Fruit fly (Drosophila melanogaster) whole organism, embryonic: ENCODE measurements around the gene syd.
A peak's percentile ranks its signal among the peaks of the same experiment; 100 is the strongest.

Experiments
- Blimp-1 ChIP-seq: fragments of 200-800 bp; sonication (Bioruptor generic); optimal IDR thresholded peaks from 3 replicates; lab custom pipeline; 2018; ENCODE audit warnings: missing biosample characterization, missing genetic modification characterization, mild to moderate bottlenecking, moderate library complexity, missing genetic modification reagents
- CG11093 ChIP-seq: fragments of 200-800 bp; sonication (Bioruptor generic); IDR thresholded peaks from 3 replicates; pipeline ENCODE4 v1.3.6; 2022; ENCODE audit warnings: missing biosample characterization, missing genetic modification characterization
- CG11456 ChIP-seq: fragments of 200-800 bp; sonication (Bioruptor generic); IDR thresholded peaks from 3 replicates; pipeline ENCODE4 v1.3.6; 2022; ENCODE audit warnings: missing biosample characterization, missing genetic modification characterization
- CG11560 ChIP-seq: fragments of 200-800 bp; sonication (Bioruptor generic); IDR thresholded peaks from 3 replicates; pipeline ENCODE4 v1.3.6; 2022; ENCODE audit warnings: missing biosample characterization, missing genetic modification characterization
- CG12299 ChIP-seq: fragments of 200-800 bp; sonication (Bioruptor generic); optimal IDR thresholded peaks from 2 replicates; lab custom pipeline; 2018; ENCODE audit warnings: missing biosample characterization, mild to moderate bottlenecking, missing genetic modification characterization
- CG13424 ChIP-seq: fragments of 200-800 bp; sonication (Bioruptor generic); optimal IDR thresholded peaks from 2 replicates; lab custom pipeline; 2019; ENCODE audit warnings: missing biosample characterization, mild to moderate bottlenecking, missing genetic modification characterization, moderate library complexity
- CG1529 ChIP-seq: fragments of 200-800 bp; sonication (Bioruptor generic); optimal IDR thresholded peaks from 3 replicates; lab custom pipeline; 2018; ENCODE audit warnings: missing biosample characterization, missing genetic modification characterization
- CG17568 ChIP-seq: fragments of 200-800 bp; sonication (Bioruptor generic); optimal IDR thresholded peaks from 2 replicates; lab custom pipeline; 2018; ENCODE audit warnings: missing biosample characterization, mild to moderate bottlenecking, missing genetic modification characterization, moderate library complexity
- CG17802 ChIP-seq: fragments of 200-800 bp; sonication (Bioruptor generic); optimal IDR thresholded peaks from 2 replicates; lab custom pipeline; 2018; ENCODE audit warnings: missing biosample characterization, mild to moderate bottlenecking, missing genetic modification characterization, moderate library complexity
- CG2199 ChIP-seq: fragments of 200-800 bp; sonication (Bioruptor generic); IDR thresholded peaks from 3 replicates; pipeline ENCODE4 v1.3.6; 2022; ENCODE audit warnings: missing biosample characterization, missing genetic modification characterization
- CG3065 ChIP-seq: fragments of 200-800 bp; sonication (Bioruptor generic); optimal IDR thresholded peaks from 2 replicates; lab custom pipeline; 2016; ENCODE audit warnings: missing biosample characterization, missing genetic modification characterization
- CG31441 ChIP-seq: fragments of 200-800 bp; sonication (Bioruptor generic); IDR thresholded peaks from 2 replicates; pipeline ENCODE4 v1.3.6; 2022; ENCODE audit warnings: missing biosample characterization, missing genetic modification characterization
- CG32767 ChIP-seq: fragments of 200-800 bp; sonication (Bioruptor generic); IDR thresholded peaks from 2 replicates; pipeline ENCODE4 v1.3.6; 2022; ENCODE audit warnings: missing biosample characterization, missing genetic modification characterization
- CG43689 ChIP-seq: fragments of 200-800 bp; sonication (Bioruptor generic); IDR thresholded peaks from 2 replicates; pipeline ENCODE4 v1.3.6; 2022; ENCODE audit warnings: missing biosample characterization, missing genetic modification characterization
- CG6254 ChIP-seq: fragments of 200-800 bp; sonication (Bioruptor generic); optimal IDR thresholded peaks from 3 replicates; lab custom pipeline; 2017; ENCODE audit warnings: mild to moderate bottlenecking, missing biosample characterization, missing genetic modification reagents, missing genetic modification characterization
- CG6765 ChIP-seq: fragments of 200-800 bp; sonication (Bioruptor generic); optimal IDR thresholded peaks from 3 replicates; lab custom pipeline; 2017; ENCODE audit warnings: missing biosample characterization, mild to moderate bottlenecking, missing genetic modification characterization
- CG7928 ChIP-seq: fragments of 200-800 bp; sonication (Bioruptor generic); optimal IDR thresholded peaks from 2 replicates; lab custom pipeline; 2017; ENCODE audit warnings: missing biosample characterization, mild to moderate bottlenecking, missing genetic modification characterization
- CHES-1-like ChIP-seq: fragments of 200-800 bp; sonication (Bioruptor generic); optimal IDR thresholded peaks from 2 replicates; lab custom pipeline; 2016; ENCODE audit warnings: missing biosample characterization, missing genetic modification characterization
- Dad ChIP-seq: fragments of 200-800 bp; sonication (Bioruptor generic); optimal IDR thresholded peaks from 3 replicates; lab custom pipeline; 2016; ENCODE audit warnings: missing biosample characterization, missing genetic modification characterization
- Dbx ChIP-seq: fragments of 200-800 bp; sonication (Bioruptor generic); IDR thresholded peaks from 3 replicates; pipeline ENCODE4 v1.3.6; 2022; ENCODE audit warnings: missing biosample characterization, missing genetic modification characterization
- Doc3 ChIP-seq: fragments of 200-800 bp; sonication (Bioruptor generic); IDR thresholded peaks from 3 replicates; pipeline ENCODE4 v1.3.6; 2022; ENCODE audit warnings: missing biosample characterization, missing genetic modification characterization; ENCODE audit not compliant: partially characterized antibody
- Ets65A ChIP-seq: fragments of 200-800 bp; sonication (Bioruptor generic); peaks from one replicate; lab custom pipeline; 2016; ENCODE audit warnings: missing biosample characterization, missing genetic modification characterization
- HLH54F ChIP-seq: fragments of 200-800 bp; sonication (Bioruptor generic); optimal IDR thresholded peaks from 3 replicates; lab custom pipeline; 2016; ENCODE audit warnings: missing biosample characterization, missing genetic modification characterization
- Hmx ChIP-seq: fragments of 200-800 bp; sonication (Bioruptor generic); optimal IDR thresholded peaks from 2 replicates; lab custom pipeline; 2016; ENCODE audit warnings: missing biosample characterization, missing genetic modification characterization
- Hsf ChIP-seq: fragments of 200-800 bp; sonication (Bioruptor generic); optimal IDR thresholded peaks from 3 replicates; lab custom pipeline; 2016; ENCODE audit warnings: missing biosample characterization, missing genetic modification characterization
- Mrtf ChIP-seq: fragments of 200-800 bp; sonication (Bioruptor generic); IDR thresholded peaks from 3 replicates; pipeline ENCODE4 v1.3.6; 2022; ENCODE audit warnings: missing biosample characterization, missing genetic modification characterization
- Nf-YA ChIP-seq: fragments of 200-800 bp; sonication (Bioruptor generic); IDR thresholded peaks from 2 replicates; pipeline ENCODE4 v1.3.6; 2022; ENCODE audit warnings: missing biosample characterization, missing genetic modification characterization
- Nf-YB ChIP-seq: fragments of 200-800 bp; sonication (Bioruptor generic); optimal IDR thresholded peaks from 3 replicates; lab custom pipeline; 2019; ENCODE audit warnings: missing biosample characterization, mild to moderate bottlenecking, missing genetic modification characterization, moderate library complexity
- Oaz ChIP-seq: fragments of 200-800 bp; sonication (Bioruptor generic); IDR thresholded peaks from 2 replicates; pipeline ENCODE4 v1.3.6; 2022; ENCODE audit warnings: missing biosample characterization, missing genetic modification characterization
- Spps ChIP-seq: fragments of 200-800 bp; sonication (Bioruptor generic); optimal IDR thresholded peaks from 2 replicates; lab custom pipeline; 2018; ENCODE audit warnings: missing biosample characterization, mild to moderate bottlenecking, missing genetic modification characterization
- Ssrp ChIP-seq: fragments of 200-800 bp; sonication (Bioruptor generic); optimal IDR thresholded peaks from 2 replicates; lab custom pipeline; 2018; ENCODE audit warnings: missing biosample characterization, mild to moderate bottlenecking, missing genetic modification characterization, moderate library complexity
- Trl ChIP-seq, 3 experiments: fragments of >200 bp in 2 of 3; fragments of 200-800 bp in 1 of 3; sonication (Bioruptor generic) in 1 of 3; optimal IDR thresholded peaks; 2 replicates in 1 of 3; 3 replicates in 2 of 3; lab custom pipeline; 2016 to 2017; ENCODE audit warnings: missing biosample characterization in 1 of 3, missing genetic modification characterization in 1 of 3
- ac ChIP-seq: fragments of 200-800 bp; sonication (Bioruptor generic); optimal IDR thresholded peaks from 3 replicates; lab custom pipeline; 2017; ENCODE audit warnings: missing biosample characterization, mild to moderate bottlenecking, missing genetic modification characterization
- ash1 ChIP-seq: fragments of 200-800 bp; sonication (Bioruptor generic); optimal IDR thresholded peaks from 2 replicates; lab custom pipeline; 2018; ENCODE audit warnings: missing biosample characterization, mild to moderate bottlenecking, missing genetic modification characterization
- br ChIP-seq: fragments of >200 bp; optimal IDR thresholded peaks from 2 replicates; lab custom pipeline; 2017
- caup ChIP-seq: fragments of 200-800 bp; sonication (Bioruptor generic); optimal IDR thresholded peaks from 3 replicates; lab custom pipeline; 2017; ENCODE audit warnings: missing biosample characterization, mild to moderate bottlenecking, missing genetic modification characterization, moderate library complexity; ENCODE audit not compliant: severe bottlenecking
- crp ChIP-seq, 2 experiments: fragments of 200-800 bp; sonication (Bioruptor generic); optimal IDR thresholded peaks; 2 replicates in 1 of 2; 3 replicates in 1 of 2; lab custom pipeline; 2017; ENCODE audit warnings: missing biosample characterization in 2 of 2, missing genetic modification characterization in 2 of 2, mild to moderate bottlenecking in 1 of 2, moderate library complexity in 1 of 2
- eyg ChIP-seq: fragments of 200-800 bp; sonication (Bioruptor generic); optimal IDR thresholded peaks from 3 replicates; lab custom pipeline; 2016; ENCODE audit warnings: missing biosample characterization, missing genetic modification characterization
- hb ChIP-seq: fragments of 200-800 bp; sonication (Bioruptor generic); IDR thresholded peaks from 3 replicates; pipeline ENCODE4 v1.3.6; 2022; ENCODE audit warnings: missing biosample characterization, missing genetic modification characterization; ENCODE audit not compliant: partially characterized antibody
- kni ChIP-seq: fragments of 200-800 bp; sonication (Bioruptor generic); optimal IDR thresholded peaks from 3 replicates; lab custom pipeline; 2017; ENCODE audit warnings: mild to moderate bottlenecking, missing biosample characterization, missing genetic modification reagents, missing genetic modification characterization
- lilli ChIP-seq: fragments of 200-800 bp; sonication (Bioruptor generic); optimal IDR thresholded peaks from 3 replicates; lab custom pipeline; 2016; ENCODE audit warnings: missing biosample characterization, missing genetic modification characterization
- salm ChIP-seq: fragments of 200-800 bp; sonication (Bioruptor generic); optimal IDR thresholded peaks from 2 replicates; lab custom pipeline; 2018; ENCODE audit warnings: missing biosample characterization, mild to moderate bottlenecking, missing genetic modification characterization
- scrt ChIP-seq: fragments of 200-800 bp; sonication (Bioruptor generic); optimal IDR thresholded peaks from 2 replicates; lab custom pipeline; 2018; ENCODE audit warnings: missing biosample characterization, mild to moderate bottlenecking, missing genetic modification characterization, moderate library complexity
- slbo ChIP-seq: fragments of 200-800 bp; sonication (Bioruptor generic); IDR thresholded peaks from 2 replicates; pipeline ENCODE4 v1.3.6; 2022; ENCODE audit warnings: missing biosample characterization, missing genetic modification characterization
- sob ChIP-seq: fragments of 200-800 bp; sonication (Bioruptor generic); IDR thresholded peaks from 2 replicates; pipeline ENCODE4 v1.3.6; 2022; ENCODE audit warnings: missing biosample characterization, missing genetic modification characterization
- stwl ChIP-seq: fragments of 200-800 bp; sonication (Bioruptor generic); optimal IDR thresholded peaks from 3 replicates; lab custom pipeline; 2018; ENCODE audit warnings: missing biosample characterization, mild to moderate bottlenecking, missing genetic modification characterization, moderate library complexity
- tio ChIP-seq: fragments of 200-800 bp; sonication (Bioruptor generic); optimal IDR thresholded peaks from 2 replicates; lab custom pipeline; 2017; ENCODE audit warnings: missing biosample characterization, missing genetic modification characterization, inconsistent platforms
- tna ChIP-seq: fragments of 200-800 bp; sonication (Bioruptor generic); IDR thresholded peaks from 2 replicates; pipeline ENCODE4 v1.3.6; 2022; ENCODE audit warnings: missing biosample characterization, missing genetic modification characterization; ENCODE audit not compliant: partially characterized antibody
- tx ChIP-seq: fragments of 200-800 bp; sonication (Bioruptor generic); optimal IDR thresholded peaks from 2 replicates; lab custom pipeline; 2016; ENCODE audit warnings: missing biosample characterization, missing genetic modification characterization

syd gene

dm6 chr3L:7978777-7979649, 43.1 kb upstream of the syd start, which contains the start of gene nmo (continued):
- TF ChIP-seq scrt (GFP tag; lab: Kevin White, UChicago): peak; percentile 36
- TF ChIP-seq Nf-YB (GFP tag; lab: Kevin White, UChicago): no peak
- TF ChIP-seq CG43689 (GFP tag; lab: Robert Waterston, UW): no peak
- no peak for TF ChIP-seq CG32767 (GFP tag; lab: Robert Waterston, UW)
- TF ChIP-seq Blimp-1: no peak
- peak in 1 of 2 experiments; percentile 37 for TF ChIP-seq Trl (optimal IDR thresholded peaks at IDR 0.05; lab: Kevin White, UChicago)
- TF ChIP-seq Trl (GFP tag; optimal IDR thresholded peaks at IDR 0.05; lab: Kevin White, UChicago): peak; percentile 52
- no peak for TF ChIP-seq tna (GFP tag; lab: Robert Waterston, UW)
- TF ChIP-seq CG11456 (GFP tag; lab: Robert Waterston, UW): no peak
- TF ChIP-seq stwl (tag; lab: Kevin White, UChicago): peak; percentile 89
- TF ChIP-seq ash1 (GFP tag; lab: Kevin White, UChicago): peak; percentile 63
- peak; percentile 61 for TF ChIP-seq Dad (GFP tag; lab: Kevin White, UChicago)
- peak; percentile 1 for TF ChIP-seq kni (GFP tag; lab: Kevin White, UChicago)
- no peak for TF ChIP-seq eyg
- TF ChIP-seq sob (GFP tag; lab: Robert Waterston, UW): no peak
- TF ChIP-seq CG17568 (GFP tag; lab: Kevin White, UChicago): peak; percentile 58
- TF ChIP-seq Mrtf (GFP tag; lab: Robert Waterston, UW): no peak
- TF ChIP-seq ac (GFP tag; lab: Kevin White, UChicago): no peak
- no peak for TF ChIP-seq hb (GFP tag; lab: Robert Waterston, UW)
- TF ChIP-seq tio (GFP tag; lab: Kevin White, UChicago): no peak
- no peak for TF ChIP-seq CG2199
- no peak for TF ChIP-seq CG17802
- no peak for TF ChIP-seq Dbx (GFP tag; lab: Robert Waterston, UW)
- no peak for TF ChIP-seq CG11560
- no peak for TF ChIP-seq Nf-YA (GFP tag; lab: Robert Waterston, UW)
- TF ChIP-seq Spps (tag; lab: Kevin White, UChicago): no peak
- no peak; the same call in 2 of the 3 replicates for TF ChIP-seq Doc3 (GFP tag; lab: Robert Waterston, UW)
- no peak for TF ChIP-seq CG1529 (GFP tag; lab: Kevin White, UChicago)
- TF ChIP-seq CG13424 (tag; lab: Kevin White, UChicago): no peak
- no peak for TF ChIP-seq CG7928 (GFP tag; lab: Kevin White, UChicago)
- no peak for TF ChIP-seq lilli
- no peak for TF ChIP-seq Oaz (GFP tag; lab: Robert Waterston, UW)
- TF ChIP-seq slbo (GFP tag; lab: Robert Waterston, UW): no peak
- TF ChIP-seq Ets65A (GFP tag; lab: Kevin White, UChicago): peak; percentile 66
- peak; percentile 26 for TF ChIP-seq CHES-1-like (GFP tag; lab: Kevin White, UChicago)
- peak in 1 of 2 experiments; percentile 83 for TF ChIP-seq crp (GFP tag; optimal IDR thresholded peaks at IDR 0.05; lab: Kevin White, UChicago)
- TF ChIP-seq Ssrp (tag; lab: Kevin White, UChicago): no peak
- TF ChIP-seq CG6765 (GFP tag; lab: Kevin White, UChicago): peak; percentile 72
- TF ChIP-seq salm (tag; lab: Kevin White, UChicago): peak; percentile 11
- no peak for TF ChIP-seq CG3065 (GFP tag; lab: Kevin White, UChicago)
- no peak for TF ChIP-seq tx (GFP tag; lab: Kevin White, UChicago)
- TF ChIP-seq HLH54F (GFP tag; lab: Kevin White, UChicago): no peak
- no peak for TF ChIP-seq Hmx (GFP tag; lab: Kevin White, UChicago)
- no peak for TF ChIP-seq br (lab: Kevin White, UChicago)
- no peak for TF ChIP-seq CG12299
- no peak for TF ChIP-seq CG31441 (GFP tag; lab: Robert Waterston, UW)
- TF ChIP-seq CG6254: peak; percentile 24
- no peak for TF ChIP-seq CG11093 (GFP tag; lab: Robert Waterston, UW)
- peak; percentile 26 for TF ChIP-seq caup (GFP tag; lab: Kevin White, UChicago)
- no peak for TF ChIP-seq Hsf (GFP tag; lab: Kevin White, UChicago)
